Worm (Caenorhabditis elegans): ENCODE data around the gene nhr-138.

The nhr-138 gene

DNA sequence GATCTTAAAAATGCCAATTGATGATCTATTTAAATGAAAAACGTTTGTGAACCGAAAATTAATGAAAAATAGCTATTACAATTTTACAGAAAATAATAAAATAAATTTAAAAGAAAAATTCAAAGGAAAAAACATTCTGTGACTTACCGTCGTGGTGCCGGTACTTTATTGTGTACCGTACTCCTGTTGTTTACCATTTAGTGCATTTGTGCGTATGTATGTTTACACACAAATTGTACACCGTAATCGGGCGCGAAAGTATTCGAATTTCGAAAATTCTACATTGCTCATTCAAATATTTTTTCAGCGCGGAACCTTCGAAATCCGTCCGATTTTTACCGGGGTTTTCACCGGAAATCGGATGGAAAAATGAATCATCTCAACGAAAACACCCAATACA is 53.0 kb downstream of the nhr-138 start, which contains the start of gene T13F2.6:
TSS of gene T13F2.6 (plus strand) at position 306 of the 400 bp plus-strand sequence.
- TF ChIP-seq F49E8.2 (tag; optimal IDR thresholded peaks at IDR 0.05; ENCODE audit: borderline replicate concordance) (peak; percentile 86), nhr-76 (tag; optimal IDR thresholded peaks at IDR 0.05) (no peak), ceh-44 (GFP tag; IDR thresholded peaks at IDR 0.05) (0 out of 2 replicates have a peak, but pooled peaks have one; percentile 35), fos-1 (tag; optimal IDR thresholded peaks at IDR 0.05) (no peak), daf-12 (tag; optimal IDR thresholded peaks at IDR 0.05) (no peak), F44E2.7 (GFP tag; IDR thresholded peaks at IDR 0.05) (no peak), R02D3.7 (tag; optimal IDR thresholded peaks at IDR 0.05) (no peak), hlh-11 (tag; optimal IDR thresholded peaks at IDR 0.05) (no peak), vab-7 (GFP tag; IDR thresholded peaks at IDR 0.05) (0 out of 2 replicates have a peak, but pooled peaks have one; percentile 22), snpc-1.2 (GFP tag; IDR thresholded peaks at IDR 0.05) (peak; percentile 81), mep-1 (tag; optimal IDR thresholded peaks at IDR 0.05) (no peak), lin-38 (GFP tag; IDR thresholded peaks at IDR 0.05) (peak; percentile 75), nhr-11 (tag; optimal IDR thresholded peaks at IDR 0.05) (no peak), mxl-3 (GFP tag; optimal IDR thresholded peaks at IDR 0.05) (no peak), ama-1 (optimal IDR thresholded peaks at IDR 0.05) (no peak), aly-2 (tag; optimal IDR thresholded peaks at IDR 0.05) (no peak), nhr-237 (tag; optimal IDR thresholded peaks at IDR 0.05) (no peak), F37D6.2 (tag; optimal IDR thresholded peaks at IDR 0.05) (no peak), aha-1 (tag) (no peak), madf-5 (GFP tag; IDR thresholded peaks at IDR 0.05) (no peak), Y48G9A.11 (GFP tag; IDR thresholded peaks at IDR 0.05) (peak; percentile 79; the same call in 1 of the 2 replicates), nhr-77 (tag; optimal IDR thresholded peaks at IDR 0.05) (no peak), dve-1 (tag; optimal IDR thresholded peaks at IDR 0.05; ENCODE audit: insufficient read depth) (no peak), lsy-2 (tag; optimal IDR thresholded peaks at IDR 0.05) (peak in 1 of 2 experiments; percentile 77), ZK546.5 (tag; optimal IDR thresholded peaks at IDR 0.05) (no peak), T26A8.4 (GFP tag; IDR thresholded peaks at IDR 0.05) (no peak), zag-1 (tag; optimal IDR thresholded peaks at IDR 0.05) (no peak), lin-39 (tag; optimal IDR thresholded peaks at IDR 0.05) (no peak), F10B5.3 (tag; optimal IDR thresholded peaks at IDR 0.05) (no peak), sdz-12 (GFP tag; optimal IDR thresholded peaks at IDR 0.05) (no peak), ceh-62 (tag; optimal IDR thresholded peaks at IDR 0.05) (no peak), rbr-2 (tag; optimal IDR thresholded peaks at IDR 0.05) (no peak), saeg-2 (GFP tag; IDR thresholded peaks at IDR 0.05) (no peak), mxl-2 (GFP tag; conservative IDR thresholded peaks at IDR 0.05) (no peak), lin-1 (GFP tag; IDR thresholded peaks at IDR 0.05) (no peak), arid-1 (GFP tag; conservative IDR thresholded peaks at IDR 0.05) (peak; percentile 42; the same call in 1 of the 2 replicates), dmd-8 (GFP tag; IDR thresholded peaks at IDR 0.05) (no peak), T20F7.1 (GFP tag; optimal IDR thresholded peaks at IDR 0.05) (no peak), ceh-20 (GFP tag; IDR thresholded peaks at IDR 0.05) (no peak), nhr-48 (tag; optimal IDR thresholded peaks at IDR 0.05) (no peak), skn-1 (tag; optimal IDR thresholded peaks at IDR 0.05) (no peak), dmd-6 (GFP tag; IDR thresholded peaks at IDR 0.05) (no peak), lir-3 (tag; optimal IDR thresholded peaks at IDR 0.05) (no peak), spr-1 (tag; optimal IDR thresholded peaks at IDR 0.05) (no peak), pqm-1 (tag; optimal IDR thresholded peaks at IDR 0.05) (no peak), php-3 (GFP tag; IDR thresholded peaks at IDR 0.05) (no peak), Y75B8A.6 (GFP tag; IDR thresholded peaks at IDR 0.05) (no peak), tra-1 (GFP tag; IDR thresholded peaks at IDR 0.05) (no peak), ceh-82 (tag; optimal IDR thresholded peaks at IDR 0.05) (no peak), Y5F2A.4 (GFP tag; optimal IDR thresholded peaks at IDR 0.05) (no peak), unc-130 (GFP tag; optimal IDR thresholded peaks at IDR 0.05) (peak; percentile 86)

Data from whole organism, L4 larva.